Fruit fly (Drosophila melanogaster): Measurements from ENCODE around the gene Usp8.

DNA sequence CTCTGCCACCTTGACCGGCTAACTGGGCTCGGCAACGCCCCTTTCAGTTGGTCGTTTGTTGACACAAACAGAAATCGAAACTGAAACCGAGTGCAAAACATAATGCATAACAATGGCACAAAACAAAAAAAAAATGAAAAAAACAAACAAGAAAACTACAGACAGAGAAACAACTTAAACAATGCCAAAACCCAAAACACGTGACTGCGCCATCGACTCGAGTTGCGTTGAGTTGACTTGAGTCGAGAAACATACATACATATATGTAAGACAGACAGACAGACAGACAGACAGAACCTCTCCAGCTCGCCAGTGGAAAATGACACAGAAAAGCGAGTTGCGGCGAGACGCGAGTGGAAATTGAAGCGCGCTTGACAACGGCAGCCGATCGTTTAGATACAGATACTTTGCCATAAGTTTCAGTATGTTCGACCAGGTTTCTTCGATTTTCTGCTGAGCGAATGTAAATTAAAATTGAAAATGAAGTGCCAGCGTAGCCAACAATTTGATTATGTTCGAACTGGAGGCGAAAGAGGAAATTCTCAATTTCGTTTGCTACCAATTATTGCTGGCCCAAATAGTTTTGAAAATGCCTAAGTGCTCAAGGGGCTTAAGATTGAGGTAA, 35.6 kb downstream of the Usp8 start:
- TF ChIP-seq N (GFP tag; optimal IDR thresholded peaks at IDR 0.05) (no peak), sv (GFP tag; optimal IDR thresholded peaks at IDR 0.05) (no peak), h (GFP tag; optimal IDR thresholded peaks at IDR 0.05) (no peak), dl (GFP tag; optimal IDR thresholded peaks at IDR 0.05; ENCODE audit: insufficient read depth in 1 of 2, partially characterized antibody in 2 of 2) (no peak), woc (GFP tag; optimal IDR thresholded peaks at IDR 0.05) (no peak)
